Fruit fly (Drosophila melanogaster): ENCODE measurements around the gene CAHbeta.
A peak's percentile ranks its signal among the peaks of the same experiment; 100 is the strongest.

Gene CAHbeta

dm6 chr3R:9007258-9007657, 26.6 kb downstream of the CAHbeta start:
- no peak for TF ChIP-seq CTCF (optimal IDR thresholded peaks at IDR 0.05)
- no peak for TF ChIP-seq CG8478 (optimal IDR thresholded peaks at IDR 0.05)

- TF ChIP-seq CG8478 (optimal IDR thresholded peaks at IDR 0.05) (no peak), CTCF (optimal IDR thresholded peaks at IDR 0.05) (no peak)
These were observed 27.5 kb downstream of the CAHbeta start, which contains the start of gene CG11983 for dm6 chr3R:9008202-9008601. Gene CG11983, plus strand, starts transcription at chr3R:9008321.

- TF ChIP-seq CG8478 (optimal IDR thresholded peaks at IDR 0.05) (no peak), CTCF (optimal IDR thresholded peaks at IDR 0.05) (no peak)
These were observed 30.0 kb downstream of the CAHbeta start for dm6 chr3R:9010695-9011094.

- no peak for TF ChIP-seq CTCF (optimal IDR thresholded peaks at IDR 0.05)
- TF ChIP-seq CG8478 (optimal IDR thresholded peaks at IDR 0.05) = no peak
These were observed 31.0 kb downstream of the CAHbeta start for dm6 chr3R:9011708-9012107.

dm6 chr3R:9013765-9014380, 33.2 kb downstream of the CAHbeta start:
- no peak for TF ChIP-seq CG8478 (optimal IDR thresholded peaks at IDR 0.05)
- TF ChIP-seq CTCF (optimal IDR thresholded peaks at IDR 0.05) = no peak

- TF ChIP-seq CG8478 (optimal IDR thresholded peaks at IDR 0.05) (no peak), CTCF (optimal IDR thresholded peaks at IDR 0.05) (no peak)
These were observed 34.3 kb downstream of the CAHbeta start, which contains the start of the genes Kcmf1, Sf3b5 and CG11986 for dm6 chr3R:9014859-9015466. Gene Kcmf1, minus strand, starts transcription at chr3R:9014909. Gene Sf3b5, minus strand, starts transcription at chr3R:9015341. Gene CG11986, plus strand, starts transcription at chr3R:9015446.

dm6 chr3R:9016869-9017268, 36.2 kb downstream of the CAHbeta start:
- TF ChIP-seq CG8478 (optimal IDR thresholded peaks at IDR 0.05) (no peak), CTCF (optimal IDR thresholded peaks at IDR 0.05) (no peak)

- peak; percentile 15 to 47 for TF ChIP-seq CTCF (optimal IDR thresholded peaks at IDR 0.05)
- TF ChIP-seq CG8478 (optimal IDR thresholded peaks at IDR 0.05) = no peak
These were observed 39.1 kb downstream of the CAHbeta start, which contains the start of gene tgo for dm6 chr3R:9019689-9020138. Gene tgo, minus strand, starts transcription at chr3R:9020022.

- TF ChIP-seq CTCF (optimal IDR thresholded peaks at IDR 0.05) = no peak
- no peak for TF ChIP-seq CG8478 (optimal IDR thresholded peaks at IDR 0.05)
These were observed 43.3 kb downstream of the CAHbeta start for dm6 chr3R:9023934-9024333.

- TF ChIP-seq CTCF (optimal IDR thresholded peaks at IDR 0.05) = no peak
- TF ChIP-seq CG8478 (optimal IDR thresholded peaks at IDR 0.05) = no peak
These were observed 44.3 kb downstream of the CAHbeta start for dm6 chr3R:9024835-9025510.

dm6 chr3R:9027082-9027481, 46.4 kb downstream of the CAHbeta start:
- TF ChIP-seq CTCF (optimal IDR thresholded peaks at IDR 0.05) (no peak), CG8478 (optimal IDR thresholded peaks at IDR 0.05) (no peak)

- TF ChIP-seq CTCF (optimal IDR thresholded peaks at IDR 0.05) = no peak
- no peak for TF ChIP-seq CG8478 (optimal IDR thresholded peaks at IDR 0.05)
These were observed 48.0 kb downstream of the CAHbeta start for dm6 chr3R:9028690-9029089.

- TF ChIP-seq CTCF (optimal IDR thresholded peaks at IDR 0.05) (no peak), CG8478 (optimal IDR thresholded peaks at IDR 0.05) (no peak)
These were observed 48.8 kb downstream of the CAHbeta start for dm6 chr3R:9029411-9029810.

- TF ChIP-seq CTCF (optimal IDR thresholded peaks at IDR 0.05) (no peak), CG8478 (optimal IDR thresholded peaks at IDR 0.05) (no peak)
These were observed 49.5 kb downstream of the CAHbeta start for dm6 chr3R:9030006-9030749.

dm6 chr3R:9030750-9031128, 50.1 kb downstream of the CAHbeta start:
- no peak for TF ChIP-seq CG8478 (optimal IDR thresholded peaks at IDR 0.05)
- no peak for TF ChIP-seq CTCF (optimal IDR thresholded peaks at IDR 0.05)
